Worm (Caenorhabditis elegans): Measurements from ENCODE around the gene nol-9.

The nol-9 gene

DNA sequence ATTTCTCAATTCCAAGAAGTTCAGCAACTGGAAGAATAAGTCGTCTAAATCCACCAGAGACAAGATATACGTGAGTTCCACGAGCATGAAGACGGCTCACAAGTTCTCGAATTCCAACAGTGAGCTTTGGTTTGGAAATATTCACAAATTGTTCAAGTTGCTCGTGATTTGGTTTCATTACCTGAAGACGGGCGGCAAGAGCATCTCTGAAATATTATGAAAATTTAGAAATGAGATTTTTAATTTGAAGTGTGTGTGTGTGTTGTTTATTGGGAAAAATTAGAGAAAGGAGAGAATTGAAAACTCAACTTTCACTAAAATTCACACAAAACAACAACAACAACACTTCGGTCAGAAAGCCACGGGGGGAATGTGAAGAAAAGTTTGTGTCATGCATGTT lies 31.5 kb upstream of the nol-9 start:
- TF ChIP-seq eyg-1 (tag; optimal IDR thresholded peaks at IDR 0.05) (no peak), ceh-2 (tag; optimal IDR thresholded peaks at IDR 0.05) (no peak), pha-4 (tag; optimal IDR thresholded peaks at IDR 0.05) (no peak), hlh-6 (tag; optimal IDR thresholded peaks at IDR 0.05) (no peak), gmeb-2 (tag; optimal IDR thresholded peaks at IDR 0.05) (no peak), ztf-16 (tag; optimal IDR thresholded peaks at IDR 0.05) (no peak), fax-1 (tag; optimal IDR thresholded peaks at IDR 0.05) (no peak)

DNA sequence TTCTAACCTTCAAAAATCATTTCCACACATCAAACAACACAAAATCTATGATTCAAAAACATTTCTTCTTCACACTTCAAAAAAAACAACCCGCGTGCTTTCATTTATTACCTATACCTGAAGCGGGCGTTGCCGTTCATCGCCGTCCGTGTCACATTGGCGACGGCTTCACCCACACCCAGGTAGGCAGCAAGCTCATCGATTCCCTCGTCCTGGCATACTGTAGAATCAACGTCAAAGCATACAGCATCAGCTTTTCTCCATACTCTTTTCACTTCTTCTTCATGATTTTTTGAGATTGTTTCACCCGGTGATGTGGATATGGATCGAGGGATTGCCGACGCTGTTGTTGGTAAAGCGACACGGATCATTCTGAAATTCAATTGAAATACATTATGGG lies 30.1 kb upstream of the nol-9 start:
- TF ChIP-seq C38D4.7 (GFP tag; optimal IDR thresholded peaks at IDR 0.05) (no peak), pax-1 (tag; optimal IDR thresholded peaks at IDR 0.05) (no peak), ceh-2 (tag; optimal IDR thresholded peaks at IDR 0.05) (no peak), F13H6.1 (tag; optimal IDR thresholded peaks at IDR 0.05) (no peak), C08G9.2 (tag; optimal IDR thresholded peaks at IDR 0.05) (no peak), nhr-11 (tag; optimal IDR thresholded peaks at IDR 0.05) (no peak), ceh-22 (tag; optimal IDR thresholded peaks at IDR 0.05) (no peak), pros-1 (tag; optimal IDR thresholded peaks at IDR 0.05) (no peak)

ce11 chrIV:13393246-13393716 lies 29.0 kb upstream of the nol-9 start:
- TF ChIP-seq dve-1 (tag; optimal IDR thresholded peaks at IDR 0.05), result peak; percentile 22
- TF ChIP-seq hlh-30 (tag; optimal IDR thresholded peaks at IDR 0.05; ENCODE audit: insufficient read depth), result peak; percentile 3
- TF ChIP-seq ttx-3 (tag; optimal IDR thresholded peaks at IDR 0.05), result no peak
- peak; percentile 58 for TF ChIP-seq elt-2 (tag; optimal IDR thresholded peaks at IDR 0.05)

DNA sequence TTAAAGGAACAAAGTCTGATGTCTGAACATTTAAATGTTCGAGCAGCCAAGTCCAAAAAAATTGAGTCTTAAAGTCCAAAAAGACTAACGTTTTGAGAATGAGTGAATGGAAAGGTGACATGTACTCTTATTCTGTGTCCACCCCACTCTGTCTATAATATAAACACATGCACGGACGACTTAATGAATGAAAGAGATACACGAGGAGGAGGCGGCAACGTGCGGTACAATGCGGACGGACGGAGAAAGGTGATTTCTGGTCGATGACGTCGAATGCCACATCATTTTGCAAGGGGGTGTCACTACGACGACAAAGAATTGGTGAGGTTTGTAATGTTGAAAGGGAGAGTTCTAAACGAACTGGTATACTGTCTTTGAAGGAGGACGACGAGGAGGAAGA lies 27.6 kb upstream of the nol-9 start:
- TF ChIP-seq nfya-1 (tag; optimal IDR thresholded peaks at IDR 0.05), result no peak
- peak; percentile 17 for TF ChIP-seq unc-55 (GFP tag; optimal IDR thresholded peaks at IDR 0.05)

ce11 chrIV:13395255-13395654 lies 27.0 kb upstream of the nol-9 start:
- TF ChIP-seq pat-9 (tag; optimal IDR thresholded peaks at IDR 0.05) (no peak), hlh-30 (tag; optimal IDR thresholded peaks at IDR 0.05; ENCODE audit: insufficient read depth) (peak; percentile 37), lim-6 (tag; optimal IDR thresholded peaks at IDR 0.05) (no peak), dve-1 (tag; optimal IDR thresholded peaks at IDR 0.05) (peak; percentile 48), unc-3 (GFP tag; conservative IDR thresholded peaks at IDR 0.05) (no peak), unc-3 (tag; optimal IDR thresholded peaks at IDR 0.05) (no peak), fax-1 (tag; optimal IDR thresholded peaks at IDR 0.05) (peak; percentile 17), ceh-18 (tag; optimal IDR thresholded peaks at IDR 0.05) (peak; percentile 82), mec-3 (tag; optimal IDR thresholded peaks at IDR 0.05; ENCODE audit: borderline replicate concordance) (no peak), ceh-34 (tag; optimal IDR thresholded peaks at IDR 0.05) (no peak), ceh-9 (tag; optimal IDR thresholded peaks at IDR 0.05) (peak; percentile 30), ceh-31 (tag; optimal IDR thresholded peaks at IDR 0.05) (peak; percentile 54), ztf-16 (tag; optimal IDR thresholded peaks at IDR 0.05) (peak; percentile 5), nfya-1 (tag; optimal IDR thresholded peaks at IDR 0.05) (peak; percentile 45), ahr-1 (tag; optimal IDR thresholded peaks at IDR 0.05) (no peak), rnt-1 (tag; optimal IDR thresholded peaks at IDR 0.05) (peak; percentile 16), pros-1 (tag; optimal IDR thresholded peaks at IDR 0.05) (peak; percentile 6), unc-42 (tag; optimal IDR thresholded peaks at IDR 0.05) (peak; percentile 67), pqm-1 (tag; optimal IDR thresholded peaks at IDR 0.05) (peak; percentile 63), unc-55 (GFP tag; optimal IDR thresholded peaks at IDR 0.05) (peak; percentile 58), ref-2 (tag; optimal IDR thresholded peaks at IDR 0.05) (peak; percentile 2)

- TF ChIP-seq C38D4.7 (GFP tag; optimal IDR thresholded peaks at IDR 0.05) (no peak), ttx-3 (tag; optimal IDR thresholded peaks at IDR 0.05) (no peak), elt-2 (tag; optimal IDR thresholded peaks at IDR 0.05) (peak; percentile 78), che-1 (tag; optimal IDR thresholded peaks at IDR 0.05) (no peak)
Observed at ce11 chrIV:13396375-13396774, 25.9 kb upstream of the nol-9 start.

Measured in whole organism, late embryonic.